Fruit fly (Drosophila melanogaster) whole organism, embryonic: ENCODE measurements around the gene clumsy.

Experiments used
- Dip3 ChIP-seq: fragments of 200-800 bp; sonication (Bioruptor generic); optimal IDR thresholded peaks from 3 replicates; lab custom pipeline; 2016; ENCODE audit warnings: missing biosample characterization, missing genetic modification characterization
- az2 ChIP-seq: fragments of 200-800 bp; sonication (Bioruptor generic); optimal IDR thresholded peaks from 3 replicates; lab custom pipeline; 2016; ENCODE audit warnings: missing biosample characterization, missing genetic modification characterization

dm6 chr2L:21196511-21196910, 9.8 kb upstream of the clumsy start:
- TF ChIP-seq az2 (no peak), Dip3 (GFP tag; lab: Kevin White, UChicago) (no peak)
